Worm (Caenorhabditis elegans) whole organism, L4/young adult: ENCODE results near the gene Y75B7B.1.

ENCODE experiments used
- dao-5 ChIP-seq: sonication (generic microtip); optimal IDR thresholded peaks from 2 replicates; lab custom pipeline; 2016; ENCODE audit warnings: missing genotype, missing genetic modification characterization, moderate library complexity, missing compliant biosample characterization
- him-1 ChIP-seq: sonication (generic microtip); optimal IDR thresholded peaks from 2 replicates; lab custom pipeline; 2016; ENCODE audit warnings: missing genotype, missing genetic modification reagents, missing genetic modification characterization, missing compliant biosample characterization

ce11 chrV:1228884-1229662 is 41.6 kb upstream of the Y75B7B.1 start:
- TF ChIP-seq him-1 (tag; lab: Kevin White, UChicago) (no peak), dao-5 (tag; lab: Kevin White, UChicago) (no peak)
